Worm (Caenorhabditis elegans): ENCODE results near the gene F52H2.3.

- TF ChIP-seq hnd-1 (tag; optimal IDR thresholded peaks at IDR 0.05): no peak
- TF ChIP-seq ama-1 (optimal IDR thresholded peaks at IDR 0.05): no peak
Observed at ce11 chrX:2559979-2560378, 19.1 kb upstream of the F52H2.3 start, which contains the start of gene F52H2.5.
